Fruit fly (Drosophila melanogaster) S2 (cell line): ENCODE data around the gene CG17612.

Experiments
- CG8478 ChIP-seq: fragments of >200 bp; optimal IDR thresholded peaks from 2 replicates; lab custom pipeline; 2018
- CTCF ChIP-seq, 2 experiments: fragments of >200 bp; optimal IDR thresholded peaks; 2 replicates each; lab custom pipeline; 2018

- TF ChIP-seq CG8478 (no peak), CTCF (optimal IDR thresholded peaks at IDR 0.05; lab: Kevin White, UChicago) (no peak)
These were observed 27.5 kb downstream of the CG17612 start for dm6 chr2L:4355066-4355465.
